Worm (Caenorhabditis elegans): ENCODE measurements around the gene K11C4.1.

The K11C4.1 gene

ce11 chrV:6947442-6947841 is 50.6 kb downstream of the K11C4.1 start, which contains the start of gene Y57E12B.4:
TSS of gene Y57E12B.4 (minus strand) at chrV:6947542.
- TF ChIP-seq nhr-71 (tag; optimal IDR thresholded peaks at IDR 0.05), result no peak
- no peak for TF ChIP-seq ceh-88 (GFP tag; IDR thresholded peaks at IDR 0.05)
- TF ChIP-seq C34B4.2 (tag; optimal IDR thresholded peaks at IDR 0.05), result no peak
- TF ChIP-seq rnt-1 (tag; optimal IDR thresholded peaks at IDR 0.05), result no peak
- TF ChIP-seq hlh-17 (GFP tag; optimal IDR thresholded peaks at IDR 0.05; ENCODE audit: borderline replicate concordance), result no peak
- TF ChIP-seq unc-130 (tag; optimal IDR thresholded peaks at IDR 0.05), result no peak
- no peak for TF ChIP-seq F16B12.6 (tag; optimal IDR thresholded peaks at IDR 0.05)
- no peak for TF ChIP-seq vab-15 (tag; optimal IDR thresholded peaks at IDR 0.05)
- no peak for TF ChIP-seq nhr-47 (tag; optimal IDR thresholded peaks at IDR 0.05)
- no peak for TF ChIP-seq nhr-77 (tag; optimal IDR thresholded peaks at IDR 0.05)
